Worm (Caenorhabditis elegans): ENCODE results near the gene cyc-2.1.

cyc-2.1 gene

ce11 chrIV:4748408-4749105, at the start of gene cyc-2.1 (continued):
- TF ChIP-seq snpc-4 (tag; optimal IDR thresholded peaks at IDR 0.05) (peak; percentile 45), snu-23 (GFP tag; optimal IDR thresholded peaks at IDR 0.05) (peak; percentile 70), elt-3 (tag; optimal IDR thresholded peaks at IDR 0.05) (peak in 2 of 6 experiments; percentile 12 to 38), F16B12.6 (tag; optimal IDR thresholded peaks at IDR 0.05) (no peak), efl-3 (GFP tag; optimal IDR thresholded peaks at IDR 0.05) (no peak), zag-1 (tag; optimal IDR thresholded peaks at IDR 0.05) (no peak)

ce11 chrIV:4795111-4795510, 46.3 kb upstream of the cyc-2.1 start:
- TF ChIP-seq blmp-1 (tag; optimal IDR thresholded peaks at IDR 0.05) = peak; percentile 91
- peak in 1 of 6 experiments; percentile 3 for TF ChIP-seq elt-3 (tag; optimal IDR thresholded peaks at IDR 0.05)
- no peak for TF ChIP-seq C04F5.9 (tag; optimal IDR thresholded peaks at IDR 0.05)

ce11 chrIV:4789445-4789844, 40.6 kb upstream of the cyc-2.1 start, which contains the start of gene R11E3.1:
R11E3.1 (plus strand) TSS chrIV:4789745.
- TF ChIP-seq sptf-1 (tag; optimal IDR thresholded peaks at IDR 0.05) = no peak
- no peak for TF ChIP-seq ceh-63 (GFP tag; optimal IDR thresholded peaks at IDR 0.05)
- no peak for TF ChIP-seq nhr-20 (tag; optimal IDR thresholded peaks at IDR 0.05)
- TF ChIP-seq nhr-71 (tag; optimal IDR thresholded peaks at IDR 0.05) = no peak
- TF ChIP-seq zag-1 (tag; optimal IDR thresholded peaks at IDR 0.05) = no peak
- TF ChIP-seq nhr-12 (tag; optimal IDR thresholded peaks at IDR 0.05) = no peak
- no peak for TF ChIP-seq dsc-1 (tag; optimal IDR thresholded peaks at IDR 0.05)
- no peak for TF ChIP-seq ztf-11 (tag; optimal IDR thresholded peaks at IDR 0.05)
- TF ChIP-seq aly-2 (tag; optimal IDR thresholded peaks at IDR 0.05) = no peak
- no peak for TF ChIP-seq alr-1 (tag; optimal IDR thresholded peaks at IDR 0.05; ENCODE audit: borderline replicate concordance)
- no peak for TF ChIP-seq zip-4 (GFP tag; optimal IDR thresholded peaks at IDR 0.05)
- TF ChIP-seq ceh-90 (tag; optimal IDR thresholded peaks at IDR 0.05) = no peak
- TF ChIP-seq nhr-84 (tag; optimal IDR thresholded peaks at IDR 0.05) = no peak
- TF ChIP-seq nhr-47 (tag; optimal IDR thresholded peaks at IDR 0.05) = no peak
- TF ChIP-seq nhr-77 (tag; optimal IDR thresholded peaks at IDR 0.05) = no peak
- TF ChIP-seq nhr-85 (tag) = no peak
- TF ChIP-seq ets-5 (GFP tag; IDR thresholded peaks at IDR 0.05) = no peak
- TF ChIP-seq vab-15 (tag; optimal IDR thresholded peaks at IDR 0.05) = no peak
- no peak for TF ChIP-seq C04F5.9 (tag; optimal IDR thresholded peaks at IDR 0.05)
- TF ChIP-seq mdl-1 (tag; optimal IDR thresholded peaks at IDR 0.05) = no peak

ce11 chrIV:4788332-4788731, 39.5 kb upstream of the cyc-2.1 start, which contains the start of gene nhr-104:
nhr-104 (minus strand) TSS chrIV:4788692.
- TF ChIP-seq elt-3 (tag; optimal IDR thresholded peaks at IDR 0.05) (peak in 3 of 6 experiments; percentile 40 to 73 (median 41)), efl-1 (optimal IDR thresholded peaks at IDR 0.05) (peak; percentile 20 to 49), efl-1 (GFP tag; optimal IDR thresholded peaks at IDR 0.05 in 1 of 2) (peak in 1 of 2 experiments; percentile 3), mep-1 (tag; optimal IDR thresholded peaks at IDR 0.05) (peak; percentile 48), jun-1 (tag; optimal IDR thresholded peaks at IDR 0.05) (peak; percentile 28), elt-2 (tag; optimal IDR thresholded peaks at IDR 0.05) (peak; percentile 45), lsy-2 (tag; optimal IDR thresholded peaks at IDR 0.05) (peak; percentile 30 to 63), nhr-77 (tag; optimal IDR thresholded peaks at IDR 0.05) (peak; percentile 15), dpl-1 (GFP tag; optimal IDR thresholded peaks at IDR 0.05) (peak in 1 of 3 experiments; percentile 42), mdl-1 (tag; optimal IDR thresholded peaks at IDR 0.05) (peak in 1 of 2 experiments; percentile 13), C16A3.4 (tag; optimal IDR thresholded peaks at IDR 0.05) (peak; percentile 37), hlh-4 (tag; optimal IDR thresholded peaks at IDR 0.05) (no peak), skn-1 (tag; optimal IDR thresholded peaks at IDR 0.05) (peak; percentile 96), nhr-90 (tag; optimal IDR thresholded peaks at IDR 0.05; ENCODE audit: poor library complexity) (peak; percentile 47), fkh-4 (tag; optimal IDR thresholded peaks at IDR 0.05; ENCODE audit: borderline replicate concordance) (no peak), nhr-76 (tag; optimal IDR thresholded peaks at IDR 0.05) (no peak), rnt-1 (tag; optimal IDR thresholded peaks at IDR 0.05) (no peak), ceh-82 (tag; optimal IDR thresholded peaks at IDR 0.05) (peak in 1 of 3 experiments; percentile 7), lin-35 (GFP tag; optimal IDR thresholded peaks at IDR 0.05) (peak in 1 of 2 experiments; percentile 74), nhr-85 (tag) (peak; percentile 85), grh-1 (GFP tag; IDR thresholded peaks at IDR 0.05) (peak; percentile 87), nhr-237 (tag; optimal IDR thresholded peaks at IDR 0.05) (peak; percentile 8), blmp-1 (tag; optimal IDR thresholded peaks at IDR 0.05) (peak; percentile 31), tbx-2 (tag; optimal IDR thresholded peaks at IDR 0.05) (peak; percentile 30), pag-3 (tag; optimal IDR thresholded peaks at IDR 0.05; ENCODE audit: borderline replicate concordance, insufficient read depth) (peak; percentile 47)

Data from whole organism, L1 larva.